Worm (Caenorhabditis elegans) whole organism, late embryonic: ENCODE results near the gene K02C4.5.

Experiments used
- elt-2 ChIP-seq: sonication (generic microtip); optimal IDR thresholded peaks from 2 replicates; lab custom pipeline; 2016; ENCODE audit warnings: missing genetic modification reagents, missing genetic modification characterization, missing compliant biosample characterization
- fkh-10 ChIP-seq: fragments of 150-350 bp; optimal IDR thresholded peaks from 2 replicates; lab custom pipeline; 2014; ENCODE audit warnings: missing biosample characterization, missing genetic modification reagents, missing genetic modification characterization
- sox-2 ChIP-seq: fragments of 200-800 bp; sonication (Bioruptor generic); IDR thresholded peaks from 2 replicates; pipeline ENCODE4 v1.3.6; 2022; ENCODE audit warnings: missing genetic modification reagents, missing genetic modification characterization, missing compliant biosample characterization
- syd-9 ChIP-seq: sonication (generic microtip); optimal IDR thresholded peaks from 2 replicates; lab custom pipeline; 2016; ENCODE audit warnings: mild to moderate bottlenecking, missing genetic modification characterization, moderate library complexity, missing compliant biosample characterization
- tbx-2 ChIP-seq: sonication (generic microtip); optimal IDR thresholded peaks from 2 replicates; lab custom pipeline; 2016; ENCODE audit warnings: missing genetic modification characterization, missing compliant biosample characterization

ce11 chrII:8051330-8051729 lies 26.9 kb upstream of the K02C4.5 start:
- TF ChIP-seq fkh-10 (GFP tag; lab: Kevin White, UChicago) (no peak), sox-2 (no peak), elt-2 (no peak), syd-9 (tag; lab: Kevin White, UChicago) (no peak), tbx-2 (tag; lab: Kevin White, UChicago) (no peak)
